Worm (Caenorhabditis elegans) whole organism, L4 larva: ENCODE data around the gene srh-268.

ENCODE experiments used
- fkh-10 ChIP-seq: fragments of 150-350 bp; optimal IDR thresholded peaks from 2 replicates; lab custom pipeline; 2014; ENCODE audit warnings: missing biosample characterization, missing genetic modification reagents, missing genetic modification characterization
- nhr-6 ChIP-seq: fragments of 150-350 bp; optimal IDR thresholded peaks from 2 replicates; lab custom pipeline; 2014; ENCODE audit warnings: missing biosample characterization, missing genetic modification characterization

srh-268 gene

DNA sequence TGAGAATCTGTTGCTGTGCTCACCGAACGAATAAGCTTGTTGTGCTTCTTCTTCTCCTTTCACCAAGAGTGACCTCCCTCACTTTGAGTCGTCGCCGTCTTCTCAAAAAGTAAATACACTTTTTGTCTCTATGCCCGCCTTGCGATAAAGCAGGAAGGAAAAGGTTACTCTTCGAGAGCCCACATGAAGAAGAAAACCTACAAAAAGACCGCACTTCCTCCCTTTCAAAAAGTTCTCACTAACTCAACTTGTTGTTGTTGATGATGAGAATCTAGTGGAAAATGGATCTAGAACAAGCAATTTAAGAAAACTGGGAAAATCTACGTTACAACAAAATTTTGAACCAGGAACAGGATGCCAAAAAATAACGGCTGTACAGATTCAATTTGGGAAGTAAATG, 51.3 kb downstream of the srh-268 start, which contains the start of gene C50E3.6:
C50E3.6 (minus strand) TSS at position 101 of the 400 bp plus-strand sequence.
- no peak for TF ChIP-seq nhr-6 (tag; lab: Kevin White, UChicago)
- peak; percentile 15 for TF ChIP-seq fkh-10 (GFP tag; lab: Kevin White, UChicago)
